Worm (Caenorhabditis elegans) whole organism, L1 larva: ENCODE measurements around the gene F10D2.16.

Experiments used
- F16B12.6 ChIP-seq: fragments of 150-350 bp; optimal IDR thresholded peaks from 2 replicates; lab custom pipeline; 2014; ENCODE audit warnings: missing biosample characterization, missing genetic modification characterization
- Y116A8C.19 ChIP-seq: sonication (generic microtip); optimal IDR thresholded peaks from 2 replicates; lab custom pipeline; 2016; ENCODE audit warnings: missing compliant biosample characterization, missing genetic modification characterization, borderline replicate concordance
- aly-2 ChIP-seq: fragments of 150-350 bp; optimal IDR thresholded peaks from 2 replicates; lab custom pipeline; 2014; ENCODE audit warnings: missing biosample characterization, missing genetic modification characterization
- ama-1 ChIP-seq: fragments of 150-350 bp; optimal IDR thresholded peaks from 2 replicates; lab custom pipeline; 2014
- blmp-1 ChIP-seq: fragments of 150-350 bp; optimal IDR thresholded peaks from 2 replicates; lab custom pipeline; 2014; ENCODE audit warnings: missing biosample characterization, missing genetic modification characterization
- ceh-82 ChIP-seq, 3 experiments: fragments of 150-350 bp in 1 of 3; sonication (generic microtip) in 2 of 3; optimal IDR thresholded peaks; 2 replicates each; lab custom pipeline; 2014 to 2017; ENCODE audit warnings: missing biosample characterization in 3 of 3, missing genetic modification characterization in 3 of 3
- ceh-88 ChIP-seq: fragments of 200-800 bp; sonication (Bioruptor generic); IDR thresholded peaks from 2 replicates; pipeline ENCODE4 v1.3.6; 2022; ENCODE audit warnings: missing genetic modification characterization, missing compliant biosample characterization
- ceh-90 ChIP-seq: sonication (generic microtip); optimal IDR thresholded peaks from 2 replicates; lab custom pipeline; 2016; ENCODE audit warnings: missing genetic modification characterization, missing compliant biosample characterization
- efl-1 ChIP-seq, 4 experiments: fragments of 150-350 bp; optimal IDR thresholded peaks in 3 of 4; peaks in 1 of 4; 1 replicate in 1 of 4; 2 replicates in 3 of 4; lab custom pipeline; 2014; ENCODE audit warnings: missing biosample characterization in 2 of 4, missing genetic modification characterization in 2 of 4, missing genetic modification reagents in 2 of 4
- egl-13 ChIP-seq: sonication (generic microtip); optimal IDR thresholded peaks from 2 replicates; lab custom pipeline; 2016; ENCODE audit warnings: missing genotype, missing genetic modification reagents, missing genetic modification characterization, missing compliant biosample characterization
- elt-2 ChIP-seq: sonication (generic microtip); optimal IDR thresholded peaks from 2 replicates; lab custom pipeline; 2016; ENCODE audit warnings: missing genetic modification characterization, mild to moderate bottlenecking, inconsistent platforms, missing compliant biosample characterization, missing genetic modification reagents
- elt-3 ChIP-seq, 6 experiments: fragments of 150-350 bp in 1 of 6; sonication (generic microtip); optimal IDR thresholded peaks; 2 replicates each; lab custom pipeline; 2017 to 2018; ENCODE audit warnings: missing biosample characterization in 6 of 6, missing genetic modification characterization in 6 of 6, inconsistent platforms in 1 of 6
- ets-5 ChIP-seq: fragments of 200-800 bp; sonication (Bioruptor generic); IDR thresholded peaks from 2 replicates; pipeline ENCODE4 v1.3.6; 2022; ENCODE audit warnings: missing genetic modification characterization, missing compliant biosample characterization
- fkh-4 ChIP-seq: sonication (generic microtip); optimal IDR thresholded peaks from 2 replicates; lab custom pipeline; 2016; ENCODE audit warnings: missing compliant biosample characterization, missing genetic modification characterization, borderline replicate concordance
- isw-1 ChIP-seq: fragments of 200-800 bp; sonication (Bioruptor generic); IDR thresholded peaks from 2 replicates; pipeline ENCODE4 v1.3.6; 2022; ENCODE audit warnings: missing genetic modification characterization, missing compliant biosample characterization
- lin-14 ChIP-seq: fragments of 200-800 bp; sonication (Bioruptor generic); optimal IDR thresholded peaks from 2 replicates; lab custom pipeline; 2018; ENCODE audit warnings: mild to moderate bottlenecking, missing genetic modification characterization, moderate library complexity, missing compliant biosample characterization
- lin-35 ChIP-seq, 2 experiments: fragments of 150-350 bp; optimal IDR thresholded peaks; 2 replicates each; lab custom pipeline; 2014; ENCODE audit warnings: missing biosample characterization in 2 of 2, missing genetic modification characterization in 2 of 2, missing genetic modification reagents in 2 of 2
- mab-9 ChIP-seq: fragments of 200-800 bp; sonication (Bioruptor generic); IDR thresholded peaks from 2 replicates; pipeline ENCODE4 v1.3.6; 2022; ENCODE audit warnings: missing genetic modification reagents, missing genetic modification characterization, missing compliant biosample characterization
- mep-1 ChIP-seq: fragments of 150-350 bp; optimal IDR thresholded peaks from 2 replicates; lab custom pipeline; 2014; ENCODE audit warnings: missing biosample characterization, missing genetic modification characterization
- nhr-11 ChIP-seq: fragments of 150-350 bp; optimal IDR thresholded peaks from 2 replicates; lab custom pipeline; 2014; ENCODE audit warnings: missing biosample characterization, missing genetic modification characterization
- nhr-12 ChIP-seq: sonication (generic microtip); optimal IDR thresholded peaks from 2 replicates; lab custom pipeline; 2017; ENCODE audit warnings: missing biosample characterization, missing genetic modification characterization
- nhr-19 ChIP-seq: fragments of 200-800 bp; sonication (Bioruptor generic); conservative IDR thresholded peaks from 2 replicates; pipeline ENCODE4 v1.3.6; 2022; ENCODE audit warnings: missing genetic modification characterization, missing compliant biosample characterization
- nhr-20 ChIP-seq: sonication (generic microtip); optimal IDR thresholded peaks from 2 replicates; lab custom pipeline; 2016; ENCODE audit warnings: mild to moderate bottlenecking, missing genetic modification characterization, missing compliant biosample characterization
- nhr-71 ChIP-seq: sonication (generic microtip); optimal IDR thresholded peaks from 2 replicates; lab custom pipeline; 2016; ENCODE audit warnings: mild to moderate bottlenecking, missing genetic modification characterization, moderate library complexity, missing compliant biosample characterization
- nhr-77 ChIP-seq: fragments of 150-350 bp; optimal IDR thresholded peaks from 2 replicates; lab custom pipeline; 2014; ENCODE audit warnings: missing biosample characterization, missing genetic modification characterization
- nhr-85 ChIP-seq: sonication (generic microtip); peaks from one replicate; lab custom pipeline; 2016; ENCODE audit warnings: missing genetic modification characterization, inconsistent platforms, missing compliant biosample characterization
- pag-3 ChIP-seq: sonication (generic microtip); optimal IDR thresholded peaks from 2 replicates; lab custom pipeline; 2017; ENCODE audit warnings: missing genetic modification characterization, mild to moderate bottlenecking, missing compliant biosample characterization, antibody characterized with exemption, borderline replicate concordance; ENCODE audit not compliant: insufficient read depth
- rnt-1 ChIP-seq: sonication (generic microtip); optimal IDR thresholded peaks from 2 replicates; lab custom pipeline; 2016; ENCODE audit warnings: mild to moderate bottlenecking, missing genetic modification characterization, moderate library complexity, missing compliant biosample characterization
- snpc-4 ChIP-seq: fragments of 150-350 bp; optimal IDR thresholded peaks from 2 replicates; lab custom pipeline; 2014; ENCODE audit warnings: missing biosample characterization, missing genetic modification characterization
- snu-23 ChIP-seq: sonication (generic microtip); optimal IDR thresholded peaks from 2 replicates; lab custom pipeline; 2016; ENCODE audit warnings: missing genetic modification characterization, missing compliant biosample characterization
- tbx-2 ChIP-seq: sonication (generic microtip); optimal IDR thresholded peaks from 2 replicates; lab custom pipeline; 2016; ENCODE audit warnings: missing genetic modification characterization, missing compliant biosample characterization
- tlp-1 ChIP-seq: fragments of 150-350 bp; optimal IDR thresholded peaks from 2 replicates; lab custom pipeline; 2014; ENCODE audit warnings: missing biosample characterization, missing genetic modification characterization
- unc-130 ChIP-seq: fragments of 150-350 bp; optimal IDR thresholded peaks from 2 replicates; lab custom pipeline; 2017; ENCODE audit warnings: missing biosample characterization, missing genetic modification characterization, inconsistent platforms
- zip-4 ChIP-seq: fragments of 200-800 bp; sonication (Bioruptor generic); optimal IDR thresholded peaks from 2 replicates; lab custom pipeline; 2018; ENCODE audit warnings: mild to moderate bottlenecking, missing genetic modification characterization, moderate library complexity, missing compliant biosample characterization
- ztf-11 ChIP-seq, 2 experiments: sonication (generic microtip); optimal IDR thresholded peaks; 2 replicates each; lab custom pipeline; 2016 to 2017; ENCODE audit warnings: missing genetic modification characterization in 2 of 2, missing biosample characterization in 1 of 2, missing compliant biosample characterization in 1 of 2

The F10D2.16 gene

ce11 chrV:7153046-7153445 is 19.0 kb downstream of the F10D2.16 start, which contains the start of gene fat-7:
Gene fat-7, minus strand, starts transcription at chrV:7153146.
- TF ChIP-seq ets-5 (GFP tag; lab: Robert Waterston, UW) (no peak), efl-1 (optimal IDR thresholded peaks at IDR 0.05; lab: Kevin White, UChicago) (no peak), efl-1 (GFP tag; optimal IDR thresholded peaks at IDR 0.05 in 1 of 2; lab: Kevin White, UChicago) (peak in 1 of 2 experiments; percentile 30)

ce11 chrV:7156079-7156478 is 22.0 kb downstream of the F10D2.16 start, which contains the start of gene F10D2.10:
Gene F10D2.10, minus strand, starts transcription at chrV:7156179.
- no peak for TF ChIP-seq unc-130 (tag; lab: Kevin White, UChicago)
- no peak for TF ChIP-seq mab-9 (GFP tag; lab: Robert Waterston, UW)
- no peak for TF ChIP-seq nhr-71 (tag; lab: Kevin White, UChicago)
- no peak for TF ChIP-seq blmp-1 (tag; lab: Kevin White, UChicago)
- TF ChIP-seq ceh-88: no peak
- no peak for TF ChIP-seq aly-2 (tag; lab: Kevin White, UChicago)
- no peak for TF ChIP-seq snpc-4 (tag; lab: Kevin White, UChicago)
- no peak for TF ChIP-seq nhr-77 (tag; lab: Kevin White, UChicago)
- TF ChIP-seq nhr-19 (GFP tag; lab: Robert Waterston, UW): no peak

ce11 chrV:7157089-7157488 is 23.0 kb downstream of the F10D2.16 start, which contains the start of gene ugt-39:
Gene ugt-39, plus strand, starts transcription at chrV:7157142.
- TF ChIP-seq elt-3 (tag; optimal IDR thresholded peaks at IDR 0.05; lab: Kevin White, UChicago) (peak in 3 of 6 experiments; percentile 17 to 42 (median 41)), nhr-20 (tag; lab: Kevin White, UChicago) (peak; percentile 20), rnt-1 (tag; lab: Kevin White, UChicago) (no peak), elt-2 (tag; lab: Kevin White, UChicago) (peak; percentile 62), ceh-90 (tag; lab: Kevin White, UChicago) (no peak), lin-14 (peak; percentile 41), snu-23 (GFP tag; lab: Kevin White, UChicago) (peak; percentile 5)

- no peak for TF ChIP-seq ceh-82 (tag; optimal IDR thresholded peaks at IDR 0.05; lab: Kevin White, UChicago)
- TF ChIP-seq tbx-2 (tag; lab: Kevin White, UChicago): no peak
- no peak for TF ChIP-seq mep-1 (tag; lab: Kevin White, UChicago)
- TF ChIP-seq F16B12.6 (tag; lab: Kevin White, UChicago): no peak
Measured at ce11 chrV:7159391-7159790, 25.3 kb downstream of the F10D2.16 start, which contains the start of gene str-204. Gene str-204, plus strand, starts transcription at chrV:7159691.

- peak; percentile 39 for TF ChIP-seq nhr-20 (tag; lab: Kevin White, UChicago)
- peak; percentile 4 for TF ChIP-seq nhr-71 (tag; lab: Kevin White, UChicago)
- TF ChIP-seq nhr-19 (GFP tag; lab: Robert Waterston, UW): 0 out of 2 replicates have a peak, but pooled peaks have one; percentile 4
- TF ChIP-seq elt-3 (tag; optimal IDR thresholded peaks at IDR 0.05; lab: Kevin White, UChicago): peak in 1 of 6 experiments; percentile 4
- TF ChIP-seq Y116A8C.19 (tag; lab: Kevin White, UChicago): no peak
- TF ChIP-seq zip-4 (GFP tag; lab: Kevin White, UChicago): no peak
- peak; percentile 52 for TF ChIP-seq nhr-85 (tag; lab: Kevin White, UChicago)
- TF ChIP-seq elt-2 (tag; lab: Kevin White, UChicago): no peak
- TF ChIP-seq ztf-11 (tag; optimal IDR thresholded peaks at IDR 0.05; lab: Kevin White, UChicago): no peak
- no peak for TF ChIP-seq isw-1 (GFP tag; lab: Robert Waterston, UW)
- TF ChIP-seq lin-14: peak; percentile 22
Measured at ce11 chrV:7163477-7164114, 29.5 kb downstream of the F10D2.16 start, which contains the start of gene ugt-41. Gene ugt-41, minus strand, starts transcription at chrV:7163595.

ce11 chrV:7164210-7164609 is 30.1 kb downstream of the F10D2.16 start, which contains the start of gene srh-83:
Gene srh-83, plus strand, starts transcription at chrV:7164510.
- TF ChIP-seq nhr-11 (tag; lab: Kevin White, UChicago): no peak
- TF ChIP-seq lin-35 (GFP tag; optimal IDR thresholded peaks at IDR 0.05; lab: Kevin White, UChicago): no peak
- no peak for TF ChIP-seq fkh-4 (tag; lab: Kevin White, UChicago)
- TF ChIP-seq nhr-85 (tag; lab: Kevin White, UChicago): no peak
- no peak for TF ChIP-seq nhr-12
- TF ChIP-seq ceh-82 (tag; optimal IDR thresholded peaks at IDR 0.05; lab: Kevin White, UChicago): no peak
- TF ChIP-seq snu-23 (GFP tag; lab: Kevin White, UChicago): no peak
- TF ChIP-seq lin-14: no peak
- TF ChIP-seq ama-1: no peak
- TF ChIP-seq mep-1 (tag; lab: Kevin White, UChicago): no peak
- no peak for TF ChIP-seq unc-130 (tag; lab: Kevin White, UChicago)
- TF ChIP-seq pag-3 (tag; lab: Kevin White, UChicago): no peak
- TF ChIP-seq egl-13 (tag; lab: Kevin White, UChicago): no peak
- TF ChIP-seq blmp-1 (tag; lab: Kevin White, UChicago): no peak
- no peak for TF ChIP-seq tlp-1 (tag; lab: Kevin White, UChicago)
